Worm (Caenorhabditis elegans): ENCODE measurements around the gene sre-14.

DNA sequence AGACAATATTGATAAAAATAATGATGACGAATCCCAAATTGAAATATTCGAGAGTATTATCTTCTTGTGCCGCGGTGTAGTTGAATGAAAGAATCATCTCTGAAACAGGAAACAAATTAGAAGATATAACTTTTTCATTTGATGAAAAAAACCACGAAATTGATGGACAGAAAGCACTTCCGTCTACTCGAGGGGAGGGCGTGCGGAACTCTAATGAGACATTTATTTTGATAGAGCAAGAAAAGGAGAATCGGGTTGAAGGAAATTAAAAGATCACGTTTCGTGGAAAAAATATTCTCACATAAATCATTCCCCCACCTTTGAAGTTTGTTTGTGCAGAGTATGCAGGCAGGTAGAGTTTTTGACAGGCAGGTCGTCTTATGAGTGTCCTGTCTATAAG, at the start of gene sre-14:
- TF ChIP-seq pha-4 (tag; optimal IDR thresholded peaks at IDR 0.05) (no peak), ces-1 (GFP tag; optimal IDR thresholded peaks at IDR 0.05) (no peak)
